Worm (Caenorhabditis elegans): ENCODE results near the gene fbxc-50.

DNA sequence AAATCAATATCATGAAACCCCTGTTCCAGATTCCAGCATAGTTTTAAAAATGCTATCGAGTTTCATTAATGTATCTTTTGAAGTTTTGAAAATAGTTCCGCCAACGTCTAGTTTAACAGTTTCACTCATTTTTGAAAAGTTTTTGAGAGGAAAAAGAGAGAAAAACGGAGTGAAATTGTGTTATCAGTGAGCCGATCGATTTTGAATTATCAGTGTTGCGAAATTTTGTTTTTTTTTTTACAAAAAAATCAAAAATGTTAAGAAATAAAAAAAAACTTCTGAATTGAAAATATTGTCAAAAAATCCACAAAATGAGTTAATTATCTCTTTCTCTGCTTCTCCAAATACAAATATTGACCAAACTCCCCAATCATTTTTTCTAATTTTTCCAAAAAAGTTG is 25.2 kb downstream of the fbxc-50 start, which contains the start of gene ZC239.13:
- TF ChIP-seq ztf-29 (GFP tag; IDR thresholded peaks at IDR 0.05) (no peak), klf-2 (GFP tag; conservative IDR thresholded peaks at IDR 0.05) (no peak), ztf-23 (GFP tag; IDR thresholded peaks at IDR 0.05) (no peak), tab-1 (GFP tag; IDR thresholded peaks at IDR 0.05) (no peak), T22C8.4 (GFP tag; IDR thresholded peaks at IDR 0.05) (no peak)
